Fruit fly (Drosophila melanogaster) whole organism: ENCODE measurements around the gene Gld2.

Experiments
- CG8478 ChIP-seq: fragments of >200 bp; optimal IDR thresholded peaks from 2 replicates; lab custom pipeline; 2018; ENCODE audit warnings: inconsistent platforms
- Dll ChIP-seq: fragments of >200 bp; optimal IDR thresholded peaks from 2 replicates; lab custom pipeline; 2017
- EcR ChIP-seq, 2 experiments: fragments of >200 bp; optimal IDR thresholded peaks; 2 replicates each; lab custom pipeline; 2017; ENCODE audit warnings: missing biosample characterization in 2 of 2, missing genetic modification characterization in 2 of 2, missing genetic modification reagents in 2 of 2
- pan ChIP-seq: fragments of >200 bp; optimal IDR thresholded peaks from 2 replicates; lab custom pipeline; 2017
- usp ChIP-seq: fragments of >200 bp; optimal IDR thresholded peaks from 2 replicates; lab custom pipeline; 2017; ENCODE audit warnings: missing biosample characterization, missing genetic modification characterization, mixed read lengths

dm6 chr3R:22194763-22195410 lies 16.7 kb upstream of the Gld2 start:
- TF ChIP-seq CG8478 (lab: Kevin White, UChicago), result no peak
- TF ChIP-seq EcR (GFP tag; optimal IDR thresholded peaks at IDR 0.05; lab: Kevin White, UChicago), result no peak
- TF ChIP-seq usp, result no peak
- TF ChIP-seq pan (lab: Kevin White, UChicago), result no peak
- TF ChIP-seq Dll (lab: Kevin White, UChicago), result no peak
